Worm (Caenorhabditis elegans) whole organism, late embryonic: ENCODE results near the gene lin-48.

Experiments
- C08G9.2 ChIP-seq: sonication (generic microtip); optimal IDR thresholded peaks from 2 replicates; lab custom pipeline; 2016; ENCODE audit warnings: mild to moderate bottlenecking, missing genetic modification characterization, moderate library complexity, missing compliant biosample characterization
- F13H6.1 ChIP-seq: sonication (generic microtip); optimal IDR thresholded peaks from 2 replicates; lab custom pipeline; 2016; ENCODE audit warnings: missing genetic modification characterization, missing compliant biosample characterization
- ahr-1 ChIP-seq: sonication (generic microtip); optimal IDR thresholded peaks from 2 replicates; lab custom pipeline; 2016; ENCODE audit warnings: missing genetic modification characterization, missing compliant biosample characterization
- elt-2 ChIP-seq: sonication (generic microtip); optimal IDR thresholded peaks from 2 replicates; lab custom pipeline; 2016; ENCODE audit warnings: missing genetic modification reagents, missing genetic modification characterization, missing compliant biosample characterization
- fkh-10 ChIP-seq: fragments of 150-350 bp; optimal IDR thresholded peaks from 2 replicates; lab custom pipeline; 2014; ENCODE audit warnings: missing biosample characterization, missing genetic modification reagents, missing genetic modification characterization
- nhr-11 ChIP-seq: fragments of 150-350 bp; optimal IDR thresholded peaks from 2 replicates; lab custom pipeline; 2014; ENCODE audit warnings: missing biosample characterization, missing genetic modification characterization
- sox-4 ChIP-seq: sonication (generic microtip); optimal IDR thresholded peaks from 2 replicates; lab custom pipeline; 2017; ENCODE audit warnings: mild to moderate bottlenecking, missing genetic modification characterization, inconsistent platforms, missing compliant biosample characterization
- unc-55 ChIP-seq: sonication (generic microtip); optimal IDR thresholded peaks from 2 replicates; lab custom pipeline; 2017; ENCODE audit warnings: missing biosample characterization, missing genetic modification reagents, missing genetic modification characterization

DNA sequence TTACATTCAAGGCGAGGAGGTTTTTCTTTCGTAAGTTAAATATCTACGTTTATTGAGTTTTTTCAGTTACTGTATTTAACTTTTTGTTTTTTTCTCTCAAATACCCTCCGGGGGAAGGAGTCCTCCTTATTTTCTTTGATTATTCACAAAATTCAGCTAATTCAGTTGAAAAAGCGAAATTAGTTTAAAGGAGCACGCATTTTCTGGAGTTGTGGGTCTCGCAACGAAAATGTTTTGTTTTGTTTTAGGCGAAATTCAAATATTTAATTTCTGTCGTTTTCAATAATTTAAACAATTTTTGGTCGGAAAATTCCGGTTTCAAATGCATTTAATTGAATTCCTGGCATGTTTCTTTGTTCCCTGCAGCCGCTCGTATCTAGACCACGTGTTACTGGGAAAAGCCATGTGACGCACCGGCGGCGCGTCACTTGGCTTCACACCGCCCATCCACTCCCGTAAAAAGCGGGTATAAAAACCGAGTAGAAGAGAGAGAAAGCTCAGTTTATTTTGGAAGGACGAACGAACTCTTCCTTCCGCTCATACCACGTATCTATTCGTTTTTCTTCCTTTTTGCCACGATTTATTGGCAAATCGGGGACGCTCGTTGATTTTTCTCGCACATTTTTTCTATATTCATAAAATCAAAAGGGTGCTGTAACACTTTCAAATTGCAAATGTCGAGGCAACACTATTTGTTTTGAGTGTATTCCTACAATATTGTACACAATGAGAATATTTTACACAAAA is 9.6 kb upstream of the lin-48 start:
- TF ChIP-seq C08G9.2 (tag; lab: Kevin White, UChicago) (no peak), sox-4 (tag; lab: Kevin White, UChicago) (no peak), ahr-1 (tag; lab: Kevin White, UChicago) (no peak), F13H6.1 (tag; lab: Kevin White, UChicago) (no peak), nhr-11 (no peak), elt-2 (tag; lab: Kevin White, UChicago) (no peak), fkh-10 (GFP tag; lab: Kevin White, UChicago) (no peak), unc-55 (GFP tag; lab: Kevin White, UChicago) (no peak)
